Fruit fly (Drosophila melanogaster): ENCODE data around the gene lectin-37Da.

The lectin-37Da gene

DNA sequence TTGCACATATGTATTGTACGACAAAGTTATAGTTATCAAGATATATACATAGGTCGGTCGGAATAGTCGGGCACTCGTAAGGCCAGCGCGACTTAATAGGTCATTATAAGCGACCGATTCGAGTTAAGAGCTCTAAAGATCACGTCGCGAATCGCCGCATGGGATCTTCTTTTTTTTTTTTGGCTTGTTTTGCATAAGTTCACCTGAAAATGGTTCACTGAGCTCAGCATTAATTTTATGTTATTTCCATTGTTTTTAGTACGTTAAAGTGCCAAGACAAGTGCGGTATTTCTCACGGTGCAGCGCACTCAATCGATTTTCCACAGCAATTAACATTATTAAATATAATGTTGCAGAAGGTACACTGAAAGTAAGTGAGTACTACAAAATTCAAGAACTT is 23.2 kb downstream of the lectin-37Da start:
- no peak for TF ChIP-seq CG17801 (GFP tag; optimal IDR thresholded peaks at IDR 0.05; ENCODE audit: partially characterized antibody)

DNA sequence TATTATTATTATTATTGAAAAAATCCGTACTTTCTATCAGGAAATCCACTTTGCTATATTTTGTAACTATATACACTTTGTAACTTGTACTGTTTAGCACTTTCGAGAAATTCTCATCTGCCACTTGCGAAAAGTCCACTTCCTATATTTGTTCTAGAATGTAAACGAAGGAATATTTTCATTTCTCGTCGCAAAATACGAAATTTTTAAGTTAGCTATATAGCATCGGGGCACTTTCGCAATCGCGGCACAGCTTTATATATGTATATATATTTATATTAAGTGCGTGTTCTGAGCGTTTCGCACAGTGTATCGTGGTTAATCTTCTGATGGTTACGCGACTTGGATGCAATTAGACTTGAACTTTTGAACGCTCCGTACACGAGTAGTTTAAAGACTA is 23.7 kb downstream of the lectin-37Da start, which contains the start of gene RanGAP:
RanGAP (plus strand) TSS at position 169 of the 400 bp plus-strand sequence.
- no peak for TF ChIP-seq CG17801 (GFP tag; optimal IDR thresholded peaks at IDR 0.05; ENCODE audit: partially characterized antibody)

DNA sequence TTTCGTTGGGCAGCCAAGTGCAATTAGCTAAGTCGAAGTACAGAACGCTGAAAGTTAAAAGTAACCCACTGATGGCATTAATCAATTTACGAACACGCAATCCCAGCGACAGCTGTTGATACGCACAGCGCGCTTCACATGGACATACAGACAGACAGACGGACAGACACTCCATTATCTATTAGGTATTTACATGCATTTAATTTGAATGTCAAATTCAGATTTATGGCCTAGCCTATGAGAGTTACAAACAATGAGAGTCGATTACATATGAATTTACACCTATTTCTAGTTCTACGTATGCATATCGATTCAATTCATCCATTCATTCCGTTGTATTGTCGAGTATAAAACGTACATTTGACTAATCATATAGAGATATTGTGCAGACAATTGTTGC is 24.5 kb downstream of the lectin-37Da start, which contains the start of gene CG10237:
CG10237 (minus strand) TSS at position 101 of the 400 bp plus-strand sequence.
- TF ChIP-seq CG17801 (GFP tag; optimal IDR thresholded peaks at IDR 0.05; ENCODE audit: partially characterized antibody), result no peak

DNA sequence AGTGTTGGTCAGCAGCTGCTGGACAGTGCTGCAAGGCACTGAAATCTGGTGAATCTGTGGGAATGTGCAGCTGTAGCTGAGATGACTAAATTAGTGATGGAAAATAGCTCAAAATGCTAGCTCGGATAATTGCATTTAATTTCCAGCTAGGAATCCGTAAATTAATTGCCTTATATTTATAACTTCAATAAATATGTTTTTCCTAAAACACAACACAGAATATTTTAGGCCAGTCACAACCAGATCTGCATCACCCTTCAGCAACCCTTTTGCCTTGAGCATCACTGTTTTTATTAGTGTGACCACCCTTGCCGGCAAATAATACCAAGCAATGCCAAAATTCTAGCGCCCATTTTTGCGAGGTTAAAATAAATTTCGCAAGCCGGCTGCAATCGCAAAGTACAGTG is 26.6 kb downstream of the lectin-37Da start, which contains the start of gene Hs2st:
Hs2st (minus strand) TSS at position 17 of the 407 bp plus-strand sequence.
- TF ChIP-seq CG17801 (GFP tag; optimal IDR thresholded peaks at IDR 0.05; ENCODE audit: partially characterized antibody), result peak; percentile 89

DNA sequence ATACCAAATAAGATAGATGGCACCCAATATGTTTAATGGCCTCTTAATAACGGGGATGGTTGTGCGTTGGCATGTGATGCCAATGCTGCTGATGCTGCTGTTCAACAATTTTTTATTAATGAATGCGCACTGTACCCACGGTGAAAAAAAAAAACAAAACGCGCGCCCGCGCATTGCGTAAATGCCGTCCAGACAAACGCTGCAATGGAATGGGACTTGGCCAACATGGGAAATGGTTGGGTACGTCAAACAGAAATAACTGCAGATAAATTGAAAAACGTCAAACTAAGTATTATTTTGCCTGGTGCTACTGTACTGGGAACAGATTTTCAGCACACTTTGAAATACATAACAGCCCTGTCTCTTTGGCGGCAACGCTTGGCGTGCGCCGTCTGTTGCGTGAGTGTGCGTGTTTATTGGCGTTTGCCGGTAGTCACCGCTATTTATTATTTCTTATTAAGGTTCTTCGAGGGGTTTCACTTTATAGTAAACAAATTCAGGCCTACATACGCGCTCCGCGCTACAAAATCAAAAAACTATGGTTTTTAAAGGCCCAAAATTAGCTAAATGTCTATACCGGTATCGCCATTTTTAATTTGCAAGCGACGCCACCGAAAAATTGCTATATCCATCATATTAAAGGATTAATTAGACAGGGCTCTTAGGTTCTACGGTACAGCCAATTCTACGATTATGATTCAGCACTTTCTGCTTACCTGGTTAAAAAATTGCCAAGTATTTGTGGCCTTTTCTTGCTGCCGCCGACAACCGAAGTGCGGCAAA is 34.6 kb downstream of the lectin-37Da start:
- no peak for TF ChIP-seq CG17801 (GFP tag; optimal IDR thresholded peaks at IDR 0.05; ENCODE audit: partially characterized antibody)

DNA sequence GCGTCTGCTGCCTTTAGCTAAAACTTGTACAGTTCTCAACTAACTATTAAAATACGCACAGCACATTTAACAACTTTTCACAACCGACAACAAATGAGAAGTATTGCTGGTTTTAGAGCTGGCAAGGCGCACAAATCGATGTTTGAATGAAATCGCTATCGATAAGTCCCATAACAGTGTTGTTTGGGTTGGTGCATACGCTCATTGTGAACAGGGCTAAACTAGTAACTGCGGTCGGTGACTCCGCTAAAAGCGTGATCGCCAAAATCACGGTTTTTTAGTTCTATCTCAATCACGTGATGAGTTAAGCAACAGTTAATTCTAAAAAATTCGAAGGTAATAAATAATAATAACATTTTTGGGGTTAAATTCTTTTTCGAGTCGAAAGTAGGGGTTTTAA is 35.3 kb downstream of the lectin-37Da start, which contains the start of gene Top2:
Top2 (minus strand) TSS at position 110 of the 400 bp plus-strand sequence.
- peak; percentile 3 for TF ChIP-seq CG17801 (GFP tag; optimal IDR thresholded peaks at IDR 0.05; ENCODE audit: partially characterized antibody)

DNA sequence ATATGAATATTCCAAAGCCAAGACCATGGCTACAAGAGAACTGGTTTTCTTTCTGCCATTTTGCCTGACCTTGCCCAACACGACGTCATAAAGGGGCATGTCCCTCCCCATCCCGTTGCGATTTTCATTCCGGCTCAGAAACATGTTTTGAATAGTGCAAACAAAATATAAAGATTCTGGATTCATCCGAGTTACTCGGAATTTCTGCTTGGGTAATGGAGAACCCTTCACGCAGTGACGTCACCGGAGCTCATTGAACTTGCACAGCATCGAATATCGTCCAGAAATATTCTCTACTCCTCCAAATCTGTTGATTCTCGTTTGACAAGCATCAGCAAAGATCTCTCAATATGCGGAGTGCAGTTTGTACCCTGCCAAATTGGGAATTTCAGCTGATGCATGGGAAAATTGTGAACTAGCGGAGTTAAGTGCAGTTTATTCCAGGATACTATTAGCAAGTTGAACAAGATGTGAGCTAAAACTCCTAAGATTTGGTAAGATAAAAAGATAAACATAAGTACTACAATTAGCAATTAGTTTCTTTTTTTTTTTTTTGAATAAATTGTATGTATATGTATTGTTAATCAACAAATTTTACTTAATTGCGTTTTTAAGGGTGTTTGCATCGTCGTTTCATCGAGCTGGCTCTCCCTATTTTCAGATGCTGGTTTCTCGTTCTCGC is 36.1 kb downstream of the lectin-37Da start, which contains the start of gene CG10026:
CG10026 (plus strand) TSS at position 187 of the 682 bp plus-strand sequence.
- TF ChIP-seq CG17801 (GFP tag; optimal IDR thresholded peaks at IDR 0.05; ENCODE audit: partially characterized antibody), result no peak

DNA sequence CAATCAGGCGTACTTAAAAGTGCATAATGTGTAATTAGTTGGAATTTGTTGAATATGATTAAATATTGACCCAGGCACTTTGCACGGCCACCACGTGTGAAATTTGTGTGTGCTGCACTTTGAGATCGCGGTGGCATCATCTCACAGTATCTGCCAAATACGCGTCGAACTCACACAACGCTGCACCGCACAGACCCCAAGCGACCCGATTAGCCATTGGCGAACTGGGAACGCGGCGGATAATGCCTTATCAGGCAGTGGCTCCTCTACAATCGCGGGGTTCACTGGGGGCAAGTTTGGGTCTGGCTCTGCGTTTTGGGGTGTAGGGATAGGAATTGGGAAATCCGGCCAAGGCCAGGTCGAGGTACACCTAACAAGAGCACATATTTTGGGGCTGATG is 37.1 kb downstream of the lectin-37Da start:
- TF ChIP-seq CG17801 (GFP tag; optimal IDR thresholded peaks at IDR 0.05; ENCODE audit: partially characterized antibody), result no peak

DNA sequence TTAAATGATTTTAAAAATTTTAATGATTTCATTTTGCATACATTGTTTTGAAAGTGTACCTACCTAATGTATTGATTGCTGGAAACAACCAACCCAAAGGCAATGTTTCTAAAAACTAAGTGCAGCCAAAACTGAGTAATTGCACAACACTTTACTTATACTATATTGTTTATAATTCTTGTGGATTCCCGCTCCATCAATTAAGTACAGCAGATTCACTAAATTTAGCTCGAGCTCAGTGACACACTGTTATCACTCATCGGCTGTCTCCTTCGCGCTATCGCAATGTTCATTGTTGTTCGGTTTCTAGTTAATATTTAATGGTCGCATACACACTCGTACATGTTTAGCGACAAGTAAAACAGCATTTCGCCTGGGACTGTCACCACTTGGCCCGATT is 37.6 kb downstream of the lectin-37Da start:
- no peak for TF ChIP-seq CG17801 (GFP tag; optimal IDR thresholded peaks at IDR 0.05; ENCODE audit: partially characterized antibody)

DNA sequence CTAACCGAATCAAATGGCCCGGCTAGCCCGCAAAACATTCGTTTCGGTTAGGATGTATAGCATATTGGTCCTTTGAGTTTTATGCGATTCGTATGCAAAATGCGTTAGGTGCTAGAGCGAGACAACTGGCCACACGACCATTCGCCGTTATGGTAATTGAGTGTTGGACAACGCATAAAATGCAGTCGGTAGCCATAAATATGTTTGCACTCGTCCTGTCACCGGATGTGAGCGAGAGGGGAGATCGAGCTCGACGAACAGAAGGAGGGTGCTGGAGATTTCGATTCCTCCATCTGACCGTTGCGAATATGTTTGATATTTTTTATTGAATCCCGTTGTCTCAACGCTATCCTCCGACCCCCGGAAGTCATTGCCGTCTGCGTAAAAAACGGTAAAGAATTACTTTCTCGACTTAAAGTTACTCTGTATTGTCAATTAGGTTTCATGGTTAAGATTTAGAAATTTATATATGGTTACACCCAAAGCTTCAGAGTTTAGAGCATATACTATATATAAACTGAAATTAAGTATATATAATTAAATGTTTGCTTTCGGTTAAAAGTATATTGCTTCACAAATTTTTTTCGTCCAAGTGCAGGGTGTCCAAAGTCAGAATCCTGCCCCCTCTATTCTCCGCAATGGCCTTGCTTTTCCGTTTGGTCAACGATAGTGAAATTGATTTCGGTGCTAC is 39.9 kb downstream of the lectin-37Da start:
- TF ChIP-seq CG17801 (GFP tag; optimal IDR thresholded peaks at IDR 0.05; ENCODE audit: partially characterized antibody), result no peak

DNA sequence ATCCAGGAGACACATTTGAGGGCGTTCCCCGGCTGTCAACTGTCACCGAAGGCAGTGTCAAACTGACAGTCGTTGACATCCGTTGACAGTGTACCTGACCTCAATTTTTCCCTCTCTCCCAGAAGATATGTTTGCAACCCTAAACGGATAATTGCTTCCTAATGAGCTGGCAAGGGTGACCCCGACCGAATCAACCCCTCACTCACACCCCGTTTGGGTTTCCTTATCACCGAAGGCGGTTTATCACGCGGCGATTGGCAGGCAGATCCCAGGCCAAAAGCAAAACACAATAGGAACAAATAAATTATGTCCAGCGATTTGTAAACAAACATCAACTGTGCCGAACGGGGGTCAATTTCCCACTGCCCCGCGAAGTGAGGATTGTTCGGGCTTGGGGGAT is 41.3 kb downstream of the lectin-37Da start:
- TF ChIP-seq CG17801 (GFP tag; optimal IDR thresholded peaks at IDR 0.05; ENCODE audit: partially characterized antibody), result no peak

DNA sequence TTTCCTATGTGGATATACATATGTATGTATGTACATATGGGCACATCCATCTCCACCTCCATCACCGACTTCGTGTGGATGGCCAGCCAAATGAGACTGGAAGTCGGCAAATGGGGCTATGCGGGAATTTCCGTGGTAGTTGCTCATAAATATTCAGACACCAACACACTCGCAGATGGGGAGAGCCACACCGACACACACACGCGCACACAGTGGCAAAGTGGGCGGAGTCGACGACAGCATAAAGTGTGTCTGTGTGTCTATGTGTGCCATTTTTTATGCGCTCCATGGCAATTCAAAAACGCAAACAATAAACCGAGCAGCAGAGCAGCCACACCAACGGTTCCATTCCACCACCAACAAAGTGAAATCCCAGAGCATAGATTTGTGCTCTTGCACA is 44.8 kb downstream of the lectin-37Da start:
- no peak for TF ChIP-seq CG17801 (GFP tag; optimal IDR thresholded peaks at IDR 0.05; ENCODE audit: partially characterized antibody)

DNA sequence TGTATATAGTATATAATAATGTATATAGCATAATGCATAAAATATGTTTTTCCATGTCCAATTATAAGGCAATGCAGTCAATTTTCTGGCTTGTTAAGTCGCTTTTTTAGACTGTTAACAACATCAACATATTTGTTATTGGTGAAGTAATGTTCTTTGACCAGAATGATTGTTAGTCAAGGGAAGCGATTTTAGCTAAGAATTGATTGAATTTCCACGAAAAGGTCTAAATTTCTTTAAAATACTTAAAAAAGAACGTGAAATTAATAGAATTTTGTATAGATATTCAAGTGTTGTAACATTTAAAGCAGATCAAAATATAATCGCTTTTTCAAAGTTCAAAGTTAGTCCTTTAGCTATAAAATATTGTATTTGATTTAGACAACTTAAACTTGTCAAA is 45.3 kb downstream of the lectin-37Da start:
- TF ChIP-seq CG17801 (GFP tag; optimal IDR thresholded peaks at IDR 0.05; ENCODE audit: partially characterized antibody), result no peak

DNA sequence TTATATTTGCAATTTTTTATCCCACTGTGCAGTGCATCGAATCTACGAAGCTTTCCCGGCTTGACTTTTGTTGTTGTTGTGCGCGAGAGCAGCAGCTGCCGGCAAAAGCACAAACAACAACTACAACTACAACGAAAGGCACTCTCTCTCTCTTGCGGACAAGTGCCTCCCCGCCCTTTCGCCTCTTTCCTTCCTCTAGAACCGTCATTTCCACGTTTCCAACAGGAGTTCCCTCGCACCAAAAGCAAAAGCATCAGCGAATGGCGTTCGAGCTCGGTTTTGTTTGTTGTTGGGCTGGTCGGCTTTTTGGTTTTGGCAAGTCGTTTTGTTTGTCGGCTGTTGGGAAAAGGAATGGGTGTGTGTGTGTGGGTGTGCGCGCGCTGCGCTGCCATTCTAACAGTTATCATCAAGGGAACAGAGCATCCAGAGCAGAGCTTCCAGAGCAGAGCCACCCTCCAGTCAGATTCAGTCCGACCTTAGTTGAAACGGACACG is 45.8 kb downstream of the lectin-37Da start, which contains the start of gene tj:
tj (plus strand) TSS at position 444 of the 494 bp plus-strand sequence.
- TF ChIP-seq CG17801 (GFP tag; optimal IDR thresholded peaks at IDR 0.05; ENCODE audit: partially characterized antibody), result no peak
